Worm (Caenorhabditis elegans): ENCODE measurements around the gene frpr-14.

DNA sequence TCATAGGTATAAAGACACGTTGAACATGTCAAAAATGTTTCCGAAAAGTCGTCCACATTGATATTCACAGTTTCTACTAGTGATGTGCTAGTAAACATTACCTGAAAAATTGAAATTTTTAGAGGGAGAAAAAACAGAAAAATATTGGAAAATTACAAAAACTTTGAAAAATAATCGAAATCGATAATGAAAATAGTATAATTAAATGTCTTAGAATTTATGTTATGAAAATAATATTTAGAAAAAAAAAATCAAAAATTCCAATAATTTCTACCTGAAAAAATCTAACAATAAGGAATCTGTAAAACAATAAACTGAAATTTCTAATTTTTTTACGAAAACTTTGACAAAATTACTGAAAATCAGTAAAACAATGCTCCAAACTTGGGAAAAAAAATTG is 48.7 kb upstream of the frpr-14 start, which contains the start of gene nhl-3:
- TF ChIP-seq F10E7.11 (tag; optimal IDR thresholded peaks at IDR 0.05) (no peak), nhr-80 (tag; optimal IDR thresholded peaks at IDR 0.05) (no peak), hmg-20 (GFP tag; IDR thresholded peaks at IDR 0.05) (no peak), nfya-1 (tag; optimal IDR thresholded peaks at IDR 0.05; ENCODE audit: borderline replicate concordance, insufficient read depth) (no peak), madf-6 (GFP tag; IDR thresholded peaks at IDR 0.05) (no peak), ztf-28 (GFP tag; IDR thresholded peaks at IDR 0.05) (no peak), ztf-6 (GFP tag; IDR thresholded peaks at IDR 0.05) (no peak)
